Fruit fly (Drosophila melanogaster) whole organism, embryonic: ENCODE data around the gene CG1896.
A peak's percentile ranks its signal among the peaks of the same experiment; 100 is the strongest.

Source experiments
- Blimp-1 ChIP-seq: fragments of 200-800 bp; sonication (Bioruptor generic); optimal IDR thresholded peaks from 3 replicates; lab custom pipeline; 2018; ENCODE audit warnings: missing biosample characterization, missing genetic modification characterization, mild to moderate bottlenecking, moderate library complexity, missing genetic modification reagents
- CG11093 ChIP-seq: fragments of 200-800 bp; sonication (Bioruptor generic); IDR thresholded peaks from 3 replicates; pipeline ENCODE4 v1.3.6; 2022; ENCODE audit warnings: missing biosample characterization, missing genetic modification characterization
- CG11504 ChIP-seq: fragments of 200-800 bp; sonication (Bioruptor generic); optimal IDR thresholded peaks from 3 replicates; lab custom pipeline; 2019; ENCODE audit warnings: missing biosample characterization, mild to moderate bottlenecking, missing genetic modification characterization, moderate library complexity
- CG11695 ChIP-seq: fragments of 200-800 bp; sonication (Bioruptor generic); IDR thresholded peaks from 3 replicates; pipeline ENCODE4 v1.3.6; 2022; ENCODE audit warnings: missing biosample characterization, missing genetic modification characterization
- CG11696 ChIP-seq: fragments of 200-800 bp; sonication (Bioruptor generic); IDR thresholded peaks from 2 replicates; pipeline ENCODE4 v1.3.6; 2022; ENCODE audit warnings: missing biosample characterization, missing genetic modification characterization
- CG12071 ChIP-seq: fragments of 200-800 bp; sonication (Bioruptor generic); optimal IDR thresholded peaks from 3 replicates; lab custom pipeline; 2018; ENCODE audit warnings: missing biosample characterization, mild to moderate bottlenecking, missing genetic modification characterization
- CG12391 ChIP-seq: fragments of 200-800 bp; sonication (Bioruptor generic); optimal IDR thresholded peaks from 3 replicates; lab custom pipeline; 2018; ENCODE audit warnings: missing biosample characterization, mild to moderate bottlenecking, missing genetic modification characterization, moderate library complexity
- CG14710 ChIP-seq: fragments of 200-800 bp; sonication (Bioruptor generic); optimal IDR thresholded peaks from 3 replicates; lab custom pipeline; 2019; ENCODE audit warnings: missing biosample characterization, mild to moderate bottlenecking, missing genetic modification characterization, moderate library complexity
- CG1529 ChIP-seq: fragments of 200-800 bp; sonication (Bioruptor generic); optimal IDR thresholded peaks from 3 replicates; lab custom pipeline; 2018; ENCODE audit warnings: missing biosample characterization, missing genetic modification characterization
- CG15601 ChIP-seq: fragments of 200-800 bp; sonication (Bioruptor generic); optimal IDR thresholded peaks from 3 replicates; lab custom pipeline; 2019; ENCODE audit warnings: missing biosample characterization, mild to moderate bottlenecking, missing genetic modification characterization, moderate library complexity
- CG17328 ChIP-seq: fragments of 200-800 bp; sonication (Bioruptor generic); IDR thresholded peaks from 2 replicates; pipeline ENCODE4 v1.3.6; 2022; ENCODE audit warnings: missing biosample characterization, missing genetic modification characterization
- CG17361 ChIP-seq: fragments of 200-800 bp; sonication (Bioruptor generic); IDR thresholded peaks from 3 replicates; pipeline ENCODE4 v1.3.6; 2022; ENCODE audit warnings: missing biosample characterization, missing genetic modification characterization
- CG2199 ChIP-seq: fragments of 200-800 bp; sonication (Bioruptor generic); IDR thresholded peaks from 3 replicates; pipeline ENCODE4 v1.3.6; 2022; ENCODE audit warnings: missing biosample characterization, missing genetic modification characterization
- CG2202 ChIP-seq: fragments of 200-800 bp; sonication (Bioruptor generic); optimal IDR thresholded peaks from 2 replicates; lab custom pipeline; 2018; ENCODE audit warnings: missing biosample characterization, mild to moderate bottlenecking, missing genetic modification characterization
- CG31388 ChIP-seq: fragments of 200-800 bp; sonication (Bioruptor generic); optimal IDR thresholded peaks from 2 replicates; lab custom pipeline; 2016; ENCODE audit warnings: missing biosample characterization, missing genetic modification characterization
- CG31441 ChIP-seq: fragments of 200-800 bp; sonication (Bioruptor generic); IDR thresholded peaks from 2 replicates; pipeline ENCODE4 v1.3.6; 2022; ENCODE audit warnings: missing biosample characterization, missing genetic modification characterization
- CG33557 ChIP-seq: fragments of 200-800 bp; sonication (Bioruptor generic); optimal IDR thresholded peaks from 2 replicates; lab custom pipeline; 2019; ENCODE audit warnings: missing biosample characterization, mild to moderate bottlenecking, missing genetic modification characterization, moderate library complexity
- CG5245 ChIP-seq: fragments of 200-800 bp; sonication (Bioruptor generic); optimal IDR thresholded peaks from 3 replicates; lab custom pipeline; 2016; ENCODE audit warnings: missing biosample characterization, missing genetic modification characterization
- CG6254 ChIP-seq: fragments of 200-800 bp; sonication (Bioruptor generic); optimal IDR thresholded peaks from 3 replicates; lab custom pipeline; 2017; ENCODE audit warnings: mild to moderate bottlenecking, missing biosample characterization, missing genetic modification reagents, missing genetic modification characterization
- CG8359 ChIP-seq: fragments of 200-800 bp; sonication (Bioruptor generic); optimal IDR thresholded peaks from 2 replicates; lab custom pipeline; 2017; ENCODE audit warnings: missing biosample characterization, mild to moderate bottlenecking, missing genetic modification characterization, borderline replicate concordance
- CG8388 ChIP-seq: fragments of 200-800 bp; sonication (Bioruptor generic); optimal IDR thresholded peaks from 2 replicates; lab custom pipeline; 2019; ENCODE audit warnings: missing biosample characterization, mild to moderate bottlenecking, missing genetic modification characterization, moderate library complexity
- CG9437 ChIP-seq: fragments of 200-800 bp; sonication (Bioruptor generic); optimal IDR thresholded peaks from 2 replicates; lab custom pipeline; 2018; ENCODE audit warnings: missing biosample characterization, mild to moderate bottlenecking, missing genetic modification characterization
- D19A ChIP-seq: fragments of 200-800 bp; optimal IDR thresholded peaks from 3 replicates; lab custom pipeline; 2019; ENCODE audit warnings: missing biosample characterization, mild to moderate bottlenecking, missing genetic modification characterization, moderate library complexity
- Dfd ChIP-seq, 2 experiments: fragments of >200 bp; optimal IDR thresholded peaks; 2 replicates each; lab custom pipeline; 2017; ENCODE audit warnings: missing biosample characterization in 2 of 2, missing genetic modification characterization in 2 of 2
- Doc3 ChIP-seq: fragments of 200-800 bp; sonication (Bioruptor generic); IDR thresholded peaks from 3 replicates; pipeline ENCODE4 v1.3.6; 2022; ENCODE audit warnings: missing biosample characterization, missing genetic modification characterization; ENCODE audit not compliant: partially characterized antibody
- Ets65A ChIP-seq: fragments of 200-800 bp; sonication (Bioruptor generic); peaks from one replicate; lab custom pipeline; 2016; ENCODE audit warnings: missing biosample characterization, missing genetic modification characterization
- H15 ChIP-seq: fragments of 200-800 bp; sonication (Bioruptor generic); IDR thresholded peaks from 3 replicates; pipeline ENCODE4 v1.3.6; 2022; ENCODE audit warnings: missing biosample characterization, missing genetic modification characterization
- Hr39 ChIP-seq: fragments of >200 bp; optimal IDR thresholded peaks from 2 replicates; lab custom pipeline; 2017
- Hr78 ChIP-seq, 2 experiments: fragments of 200-800 bp in 1 of 2; fragments of >200 bp in 1 of 2; sonication (Bioruptor generic) in 1 of 2; optimal IDR thresholded peaks; 2 replicates each; lab custom pipeline; 2017 to 2019; ENCODE audit warnings: missing biosample characterization in 2 of 2, missing genetic modification characterization in 2 of 2, mild to moderate bottlenecking in 1 of 2, moderate library complexity in 1 of 2
- Sox100B ChIP-seq: fragments of 200-800 bp; sonication (Bioruptor generic); optimal IDR thresholded peaks from 3 replicates; lab custom pipeline; 2018; ENCODE audit warnings: missing biosample characterization, mild to moderate bottlenecking, missing genetic modification characterization
- Stat92E ChIP-seq, 3 experiments: fragments of >200 bp in 2 of 3; fragments of 200-800 bp in 1 of 3; sonication (Bioruptor generic) in 1 of 3; optimal IDR thresholded peaks; 2 replicates each; lab custom pipeline; 2017 to 2019; ENCODE audit warnings: missing biosample characterization in 3 of 3, missing genetic modification characterization in 3 of 3, mild to moderate bottlenecking in 1 of 3, moderate library complexity in 1 of 3
- Xbp1 ChIP-seq: fragments of 200-800 bp; sonication (Bioruptor generic); optimal IDR thresholded peaks from 3 replicates; lab custom pipeline; 2016; ENCODE audit warnings: missing biosample characterization, mild to moderate bottlenecking, missing genetic modification characterization
- chif ChIP-seq, 2 experiments: fragments of 200-800 bp; sonication (Bioruptor generic); optimal IDR thresholded peaks; 3 replicates each; lab custom pipeline; 2016; ENCODE audit warnings: missing biosample characterization in 2 of 2, missing genetic modification characterization in 2 of 2
- disco-r ChIP-seq: fragments of 200-800 bp; sonication (Bioruptor generic); optimal IDR thresholded peaks from 2 replicates; lab custom pipeline; 2016; ENCODE audit warnings: missing biosample characterization, missing genetic modification characterization
- dmrt11E ChIP-seq: fragments of 200-800 bp; sonication (Bioruptor generic); optimal IDR thresholded peaks from 3 replicates; lab custom pipeline; 2018; ENCODE audit warnings: missing biosample characterization, mild to moderate bottlenecking, missing genetic modification characterization, moderate library complexity
- dmrt99B ChIP-seq: fragments of 200-800 bp; sonication (Bioruptor generic); optimal IDR thresholded peaks from 2 replicates; lab custom pipeline; 2018; ENCODE audit warnings: missing biosample characterization, mild to moderate bottlenecking, missing genetic modification characterization, moderate library complexity
- dysf ChIP-seq: fragments of 200-800 bp; sonication (Bioruptor generic); IDR thresholded peaks from 3 replicates; pipeline ENCODE4 v1.3.6; 2022; ENCODE audit warnings: missing biosample characterization, missing genetic modification characterization
- gce ChIP-seq: fragments of 200-800 bp; sonication (Bioruptor generic); IDR thresholded peaks from 3 replicates; pipeline ENCODE4 v1.3.6; 2022; ENCODE audit warnings: missing biosample characterization, missing genetic modification characterization
- gem ChIP-seq: fragments of 200-800 bp; sonication (Bioruptor generic); optimal IDR thresholded peaks from 2 replicates; lab custom pipeline; 2019; ENCODE audit warnings: missing biosample characterization, mild to moderate bottlenecking, missing genetic modification characterization, moderate library complexity
- gsb-n ChIP-seq: fragments of 200-800 bp; sonication (Bioruptor generic); optimal IDR thresholded peaks from 3 replicates; lab custom pipeline; 2018; ENCODE audit warnings: missing biosample characterization, mild to moderate bottlenecking, missing genetic modification characterization
- lab ChIP-seq: fragments of 200-800 bp; sonication (Bioruptor generic); optimal IDR thresholded peaks from 3 replicates; lab custom pipeline; 2017; ENCODE audit warnings: missing biosample characterization, missing genetic modification characterization, mild to moderate bottlenecking, moderate library complexity, missing genetic modification reagents
- mirr ChIP-seq: fragments of 200-800 bp; sonication (Bioruptor generic); optimal IDR thresholded peaks from 3 replicates; lab custom pipeline; 2018; ENCODE audit warnings: missing biosample characterization, mild to moderate bottlenecking, missing genetic modification characterization
- onecut ChIP-seq: fragments of 200-800 bp; sonication (Bioruptor generic); IDR thresholded peaks from 2 replicates; pipeline ENCODE4 v1.3.6; 2022; ENCODE audit warnings: missing biosample characterization, missing genetic modification characterization
- phol ChIP-seq: fragments of 200-800 bp; sonication (Bioruptor generic); optimal IDR thresholded peaks from 3 replicates; lab custom pipeline; 2018; ENCODE audit warnings: missing biosample characterization, mild to moderate bottlenecking, missing genetic modification characterization, moderate library complexity
- seq ChIP-seq: fragments of 200-800 bp; sonication (Bioruptor generic); IDR thresholded peaks from 2 replicates; pipeline ENCODE4 v1.3.6; 2022; ENCODE audit warnings: missing biosample characterization, missing genetic modification characterization
- slbo ChIP-seq: fragments of 200-800 bp; sonication (Bioruptor generic); IDR thresholded peaks from 2 replicates; pipeline ENCODE4 v1.3.6; 2022; ENCODE audit warnings: missing biosample characterization, missing genetic modification characterization
- tin ChIP-seq: fragments of 200-800 bp; sonication (Bioruptor generic); optimal IDR thresholded peaks from 3 replicates; lab custom pipeline; 2016; ENCODE audit warnings: missing biosample characterization, missing genetic modification characterization
- toy ChIP-seq: fragments of 200-800 bp; sonication (Bioruptor generic); IDR thresholded peaks from 2 replicates; pipeline ENCODE4 v1.3.6; 2022; ENCODE audit warnings: missing biosample characterization, missing genetic modification characterization
- ttk ChIP-seq: fragments of 200-800 bp; sonication (Bioruptor generic); IDR thresholded peaks from 2 replicates; pipeline ENCODE4 v2.1.2; 2022; ENCODE audit warnings: missing biosample characterization, missing genetic modification characterization

The CG1896 gene

dm6 chr3R:31712585-31712984, 31.5 kb upstream of the CG1896 start (continued):
- TF ChIP-seq D19A (tag; lab: Kevin White, UChicago) (peak; percentile 14), lab (GFP tag; lab: Kevin White, UChicago) (no peak), CG2202 (tag; lab: Kevin White, UChicago) (peak; percentile 26), CG15601 (tag; lab: Kevin White, UChicago) (peak; percentile 52), CG31441 (peak; percentile 24; the same call in 1 of the 2 replicates), CG17328 (GFP tag; lab: Robert Waterston, UW) (peak; percentile 30; the same call in 1 of the 2 replicates), CG1529 (GFP tag; lab: Kevin White, UChicago) (peak; percentile 21), seq (GFP tag; lab: Robert Waterston, UW) (0 out of 2 replicates have a peak, but pooled peaks have one; percentile 24), ttk (GFP tag; lab: Robert Waterston, UW) (0 out of 2 replicates have a peak, but pooled peaks have one; percentile 5), CG5245 (GFP tag; lab: Kevin White, UChicago) (no peak), toy (GFP tag; lab: Robert Waterston, UW) (no peak), CG12071 (no peak), CG12391 (tag; lab: Kevin White, UChicago) (peak; percentile 19), gsb-n (tag; lab: Kevin White, UChicago) (peak; percentile 2), gce (GFP tag; lab: Robert Waterston, UW) (0 out of 3 replicates have a peak, but pooled peaks have one; percentile 19), chif (GFP tag; optimal IDR thresholded peaks at IDR 0.05; lab: Kevin White, UChicago) (peak in 1 of 2 experiments; percentile 9), dmrt99B (peak; percentile 17), CG8388 (peak; percentile 12), disco-r (no peak), slbo (GFP tag; lab: Robert Waterston, UW) (no peak), CG33557 (peak; percentile 20), CG11696 (0 out of 2 replicates have a peak, but pooled peaks have one; percentile 6), CG17361 (GFP tag; lab: Robert Waterston, UW) (peak; percentile 44; the same call in 1 of the 3 replicates), CG14710 (peak; percentile 38), CG2199 (GFP tag; lab: Robert Waterston, UW) (0 out of 3 replicates have a peak, but pooled peaks have one; percentile 7), gem (tag; lab: Kevin White, UChicago) (peak; percentile 44), Ets65A (GFP tag; lab: Kevin White, UChicago) (peak; percentile 55), Sox100B (GFP tag; lab: Kevin White, UChicago) (peak; percentile 26), H15 (peak; percentile 36; the same call in 1 of the 3 replicates), Stat92E (GFP tag; optimal IDR thresholded peaks at IDR 0.05; lab: Kevin White, UChicago) (peak in 1 of 3 experiments; percentile 42), tin (GFP tag; lab: Kevin White, UChicago) (peak; percentile 9), mirr (GFP tag; lab: Kevin White, UChicago) (no peak), Xbp1 (GFP tag; lab: Kevin White, UChicago) (peak; percentile 36), dysf (peak; percentile 18; the same call in 1 of the 3 replicates), CG8359 (GFP tag; lab: Kevin White, UChicago) (no peak), CG6254 (GFP tag; lab: Kevin White, UChicago) (peak; percentile 8), CG11695 (GFP tag; lab: Robert Waterston, UW) (0 out of 3 replicates have a peak, but pooled peaks have one; percentile 16), Doc3 (no peak), CG31388 (GFP tag; lab: Kevin White, UChicago) (no peak), Hr39 (no peak), dmrt11E (tag; lab: Kevin White, UChicago) (peak; percentile 42), onecut (GFP tag; lab: Robert Waterston, UW) (0 out of 2 replicates have a peak, but pooled peaks have one; percentile 4), Dfd (GFP tag; optimal IDR thresholded peaks at IDR 0.05; lab: Kevin White, UChicago) (no peak), Hr78 (GFP tag; optimal IDR thresholded peaks at IDR 0.05; lab: Kevin White, UChicago) (peak in 1 of 2 experiments; percentile 47), phol (peak; percentile 32), CG9437 (GFP tag; lab: Kevin White, UChicago) (peak; percentile 9), Blimp-1 (peak; percentile 76), CG11093 (GFP tag; lab: Robert Waterston, UW) (0 out of 3 replicates have a peak, but pooled peaks have one; percentile 23), CG11504 (tag; lab: Kevin White, UChicago) (peak; percentile 45)
